Fruit fly (Drosophila melanogaster): ENCODE measurements around the gene Rcd-1.

DNA sequence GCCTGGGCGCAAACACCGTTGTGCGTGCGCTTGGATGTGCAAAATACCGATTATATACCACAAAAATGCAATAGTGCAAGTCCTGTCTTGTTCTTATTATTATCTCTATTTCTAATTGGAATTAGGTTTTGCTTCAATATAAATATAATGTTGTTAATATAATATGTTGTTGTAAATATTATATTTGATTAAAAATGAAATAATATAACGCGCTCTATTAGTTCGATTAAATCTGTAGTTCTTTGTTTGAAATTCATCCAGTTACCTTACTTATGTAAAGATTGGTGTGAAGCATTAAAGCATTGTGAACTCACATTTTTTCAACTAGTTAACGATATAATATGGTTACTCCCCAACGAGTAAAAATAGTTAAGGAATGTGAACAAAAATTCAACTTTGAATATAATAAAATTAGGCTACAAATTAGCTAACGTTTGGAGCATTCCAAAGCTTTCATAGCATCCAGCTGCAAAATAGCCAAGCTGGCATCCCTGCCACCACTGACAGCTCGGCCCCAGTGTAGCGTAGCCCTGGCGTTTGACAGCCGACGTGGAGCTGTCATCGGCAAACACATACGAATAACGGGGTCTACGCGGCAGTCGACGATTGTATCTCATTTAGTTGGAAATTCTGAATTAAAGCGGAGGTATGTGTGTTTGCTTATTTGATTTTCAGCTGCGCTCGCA lies 4.4 kb downstream of the Rcd-1 start, which contains the start of the genes CG12237 and Sec61gamma:
- TF ChIP-seq bab2 (GFP tag; optimal IDR thresholded peaks at IDR 0.05) (no peak), Dll (GFP tag; IDR thresholded peaks at IDR 0.05; ENCODE audit: partially characterized antibody) (no peak), CG6813 (GFP tag; optimal IDR thresholded peaks at IDR 0.05) (no peak), mld (GFP tag; IDR thresholded peaks at IDR 0.05; ENCODE audit: partially characterized antibody) (no peak), nerfin-1 (tag; optimal IDR thresholded peaks at IDR 0.05) (peak; percentile 10), sens (GFP tag) (peak; percentile 71), CG4820 (GFP tag; optimal IDR thresholded peaks at IDR 0.05) (no peak), Vsx1 (GFP tag; optimal IDR thresholded peaks at IDR 0.05) (no peak), kay (GFP tag; optimal IDR thresholded peaks at IDR 0.05) (no peak)

Data from whole organism, embryonic.